Fruit fly (Drosophila melanogaster) whole organism, adult: ENCODE measurements around the gene CG32572.

ENCODE experiments used
- CG12768 ChIP-seq: fragments of 200-800 bp; sonication (Bioruptor generic); optimal IDR thresholded peaks from 2 replicates; lab custom pipeline; 2017; ENCODE audit warnings: missing biosample characterization, missing genetic modification characterization, mild to moderate bottlenecking, moderate library complexity, missing genetic modification reagents
- CG14711 ChIP-seq: fragments of 200-800 bp; sonication (Bioruptor generic); optimal IDR thresholded peaks from 2 replicates; lab custom pipeline; 2018; ENCODE audit warnings: missing biosample characterization, mild to moderate bottlenecking, missing genetic modification characterization, moderate library complexity
- CG7045 ChIP-seq: fragments of 200-800 bp; sonication (Bioruptor generic); optimal IDR thresholded peaks from 2 replicates; lab custom pipeline; 2017; ENCODE audit warnings: missing biosample characterization, mild to moderate bottlenecking, missing genetic modification characterization
- Clk ChIP-seq: fragments of 200-800 bp; sonication (Bioruptor generic); optimal IDR thresholded peaks from 2 replicates; lab custom pipeline; 2017; ENCODE audit warnings: missing biosample characterization, missing genetic modification characterization
- Crg-1 ChIP-seq: fragments of 200-800 bp; sonication (Bioruptor generic); optimal IDR thresholded peaks from 2 replicates; lab custom pipeline; 2016; ENCODE audit warnings: missing biosample characterization, missing genetic modification characterization
- cnc ChIP-seq, 2 experiments: fragments of >200 bp; optimal IDR thresholded peaks; 2 replicates each; lab custom pipeline; 2017
- kay ChIP-seq: fragments of 200-800 bp; sonication (Bioruptor generic); peaks from one replicate; lab custom pipeline; 2016; ENCODE audit warnings: missing biosample characterization, missing genetic modification characterization, borderline replicate concordance
- pad ChIP-seq: fragments of 200-800 bp; sonication (Bioruptor generic); optimal IDR thresholded peaks from 3 replicates; lab custom pipeline; 2017; ENCODE audit warnings: missing biosample characterization, missing genetic modification characterization, mild to moderate bottlenecking, moderate library complexity, missing genetic modification reagents

DNA sequence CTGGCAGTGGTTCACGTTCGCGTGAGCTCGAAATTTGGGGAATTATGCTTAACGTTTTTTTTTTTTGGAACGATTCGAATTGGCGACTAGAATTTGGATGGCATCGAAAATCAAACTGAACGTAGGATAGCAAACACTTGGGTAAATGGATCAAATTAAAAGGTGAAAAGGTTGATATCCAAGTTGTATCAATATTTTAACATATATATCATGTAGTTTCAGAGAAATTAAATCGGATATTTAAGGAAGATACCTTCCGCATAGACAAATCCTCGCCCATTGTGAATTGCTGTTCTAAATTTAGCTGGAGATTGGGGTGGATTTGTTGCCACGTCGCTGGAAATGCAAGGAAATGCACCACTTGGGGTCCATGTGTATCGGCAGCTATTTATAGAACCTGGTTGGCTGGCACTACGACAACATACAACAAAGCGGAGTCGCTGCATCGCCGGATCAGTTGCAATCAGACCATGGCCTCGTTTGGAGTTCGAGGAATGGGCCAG, 42.1 kb upstream of the CG32572 start, which contains the start of the genes CG13010 and sing:
- no peak for TF ChIP-seq CG12768 (GFP tag; lab: Kevin White, UChicago)
- no peak for TF ChIP-seq pad
- TF ChIP-seq Clk (GFP tag; lab: Kevin White, UChicago), result no peak
- TF ChIP-seq CG14711 (tag; lab: Kevin White, UChicago), result no peak
- no peak for TF ChIP-seq cnc (optimal IDR thresholded peaks at IDR 0.05; lab: Kevin White, UChicago)
- TF ChIP-seq CG7045 (GFP tag; lab: Kevin White, UChicago), result no peak
- no peak for TF ChIP-seq Crg-1 (GFP tag; lab: Kevin White, UChicago)
- no peak for TF ChIP-seq kay (GFP tag; lab: Kevin White, UChicago)
